Worm (Caenorhabditis elegans) whole organism, mixed stage, embryonic: ENCODE results near the gene T24C4.5.

Experiments
- M03D4.4 ChIP-seq: sonication (generic microtip); optimal IDR thresholded peaks from 2 replicates; lab custom pipeline; 2017; ENCODE audit warnings: mild to moderate bottlenecking, missing genetic modification characterization, missing compliant biosample characterization
- blmp-1 ChIP-seq: fragments of 150-350 bp; optimal IDR thresholded peaks from 2 replicates; lab custom pipeline; 2014; ENCODE audit warnings: missing biosample characterization, missing genetic modification characterization
- ceh-39 ChIP-seq: fragments of 150-350 bp; optimal IDR thresholded peaks from 2 replicates; lab custom pipeline; 2014; ENCODE audit warnings: missing biosample characterization, missing genetic modification characterization
- ceh-43 ChIP-seq: fragments of 200-800 bp; sonication (Bioruptor generic); optimal IDR thresholded peaks from 2 replicates; lab custom pipeline; 2018; ENCODE audit warnings: mild to moderate bottlenecking, missing genetic modification characterization, moderate library complexity, missing compliant biosample characterization
- ceh-83 ChIP-seq: fragments of 200-800 bp; sonication (Bioruptor generic); optimal IDR thresholded peaks from 2 replicates; lab custom pipeline; 2018; ENCODE audit warnings: mild to moderate bottlenecking, missing genetic modification characterization, missing compliant biosample characterization
- ces-1 ChIP-seq: fragments of 150-350 bp; optimal IDR thresholded peaks from 2 replicates; lab custom pipeline; 2014; ENCODE audit warnings: missing biosample characterization, missing genetic modification reagents, missing genetic modification characterization
- cnd-1 ChIP-seq: fragments of 200-800 bp; sonication (Bioruptor generic); optimal IDR thresholded peaks from 2 replicates; lab custom pipeline; 2018; ENCODE audit warnings: mild to moderate bottlenecking, missing genetic modification characterization, missing compliant biosample characterization
- elt-1 ChIP-seq: sonication (generic microtip); optimal IDR thresholded peaks from 2 replicates; lab custom pipeline; 2017; ENCODE audit warnings: missing genetic modification characterization, mild to moderate bottlenecking, missing compliant biosample characterization, antibody characterized with exemption, moderate library complexity, borderline replicate concordance; ENCODE audit not compliant: insufficient read depth
- elt-3 ChIP-seq: fragments of 150-350 bp; optimal IDR thresholded peaks from 2 replicates; lab custom pipeline; 2014; ENCODE audit warnings: missing biosample characterization, missing genetic modification characterization
- flh-1 ChIP-seq: fragments of 200-800 bp; sonication (Bioruptor generic); optimal IDR thresholded peaks from 2 replicates; lab custom pipeline; 2018; ENCODE audit warnings: mild to moderate bottlenecking, missing genetic modification characterization, moderate library complexity, missing compliant biosample characterization
- ham-2 ChIP-seq: fragments of 200-800 bp; sonication (Bioruptor generic); optimal IDR thresholded peaks from 2 replicates; lab custom pipeline; 2018; ENCODE audit warnings: mild to moderate bottlenecking, missing genetic modification characterization, missing compliant biosample characterization
- lin-13 ChIP-seq: fragments of 150-350 bp; optimal IDR thresholded peaks from 2 replicates; lab custom pipeline; 2014; ENCODE audit warnings: missing biosample characterization, missing genetic modification characterization
- lin-32 ChIP-seq: fragments of 200-800 bp; sonication (Bioruptor generic); optimal IDR thresholded peaks from 2 replicates; lab custom pipeline; 2018; ENCODE audit warnings: mild to moderate bottlenecking, missing genetic modification characterization, missing compliant biosample characterization
- lsy-2 ChIP-seq: fragments of 150-350 bp; optimal IDR thresholded peaks from 2 replicates; lab custom pipeline; 2014; ENCODE audit warnings: missing biosample characterization, missing genetic modification characterization
- mab-5 ChIP-seq: fragments of 150-350 bp; optimal IDR thresholded peaks from 2 replicates; lab custom pipeline; 2014; ENCODE audit warnings: missing biosample characterization, missing genetic modification characterization
- mep-1 ChIP-seq: fragments of 150-350 bp; optimal IDR thresholded peaks from 2 replicates; lab custom pipeline; 2017; ENCODE audit warnings: missing biosample characterization, missing genetic modification reagents, missing genetic modification characterization, inconsistent platforms
- mls-2 ChIP-seq: sonication (generic microtip); optimal IDR thresholded peaks from 2 replicates; lab custom pipeline; 2016; ENCODE audit warnings: mild to moderate bottlenecking, missing genetic modification characterization, moderate library complexity, missing compliant biosample characterization
- nhr-12 ChIP-seq: fragments of 150-350 bp; optimal IDR thresholded peaks from 2 replicates; lab custom pipeline; 2014; ENCODE audit warnings: missing biosample characterization, missing genetic modification characterization
- nhr-2 ChIP-seq: fragments of 150-350 bp; optimal IDR thresholded peaks from 2 replicates; lab custom pipeline; 2014; ENCODE audit warnings: missing biosample characterization, missing genetic modification characterization
- nhr-237 ChIP-seq: fragments of 150-350 bp; optimal IDR thresholded peaks from 2 replicates; lab custom pipeline; 2014; ENCODE audit warnings: missing biosample characterization, missing genetic modification characterization
- nhr-28 ChIP-seq: fragments of 150-350 bp; optimal IDR thresholded peaks from 2 replicates; lab custom pipeline; 2014; ENCODE audit warnings: missing biosample characterization, missing genetic modification characterization
- nhr-76 ChIP-seq: sonication (generic microtip); optimal IDR thresholded peaks from 2 replicates; lab custom pipeline; 2017; ENCODE audit warnings: missing biosample characterization, missing genetic modification characterization
- sem-2 ChIP-seq: fragments of 200-800 bp; sonication (Bioruptor generic); optimal IDR thresholded peaks from 2 replicates; lab custom pipeline; 2018; ENCODE audit warnings: mild to moderate bottlenecking, missing genetic modification characterization, missing compliant biosample characterization
- snpc-4 ChIP-seq: fragments of 150-350 bp; optimal IDR thresholded peaks from 2 replicates; lab custom pipeline; 2014; ENCODE audit warnings: missing biosample characterization, missing genetic modification characterization
- sptf-1 ChIP-seq: sonication (generic microtip); optimal IDR thresholded peaks from 2 replicates; lab custom pipeline; 2017; ENCODE audit warnings: mild to moderate bottlenecking, missing genetic modification characterization, moderate library complexity, missing compliant biosample characterization
- tbx-8 ChIP-seq: fragments of 200-800 bp; sonication (Bioruptor generic); optimal IDR thresholded peaks from 2 replicates; lab custom pipeline; 2018; ENCODE audit warnings: mild to moderate bottlenecking, missing genetic modification characterization, moderate library complexity, missing compliant biosample characterization
- unc-120 ChIP-seq: sonication (generic microtip); optimal IDR thresholded peaks from 2 replicates; lab custom pipeline; 2017; ENCODE audit warnings: missing genetic modification characterization, missing compliant biosample characterization; ENCODE audit not compliant: poor library complexity, severe bottlenecking
- unc-39 ChIP-seq: fragments of 150-350 bp; optimal IDR thresholded peaks from 2 replicates; lab custom pipeline; 2014; ENCODE audit warnings: missing biosample characterization, missing genetic modification characterization
- unc-62 ChIP-seq: fragments of 150-350 bp; optimal IDR thresholded peaks from 2 replicates; lab custom pipeline; 2014; ENCODE audit warnings: missing biosample characterization, missing genetic modification reagents, missing genetic modification characterization
- zip-8 ChIP-seq: fragments of 150-350 bp; optimal IDR thresholded peaks from 2 replicates; lab custom pipeline; 2014; ENCODE audit warnings: missing biosample characterization, missing genetic modification characterization
- ztf-11 ChIP-seq: fragments of 150-350 bp; optimal IDR thresholded peaks from 2 replicates; lab custom pipeline; 2014; ENCODE audit warnings: missing biosample characterization, missing genetic modification characterization

The T24C4.5 gene

ce11 chrIII:856260-856659 lies 23.3 kb downstream of the T24C4.5 start, which contains the start of gene K02F3.12:
Gene K02F3.12, plus strand, starts transcription at chrIII:856560.
- TF ChIP-seq nhr-28 (tag; lab: Kevin White, UChicago) (no peak), lin-13 (tag; lab: Kevin White, UChicago) (no peak), sem-2 (GFP tag; lab: Kevin White, UChicago) (no peak), elt-3 (tag; lab: Kevin White, UChicago) (no peak), ham-2 (GFP tag; lab: Kevin White, UChicago) (no peak), nhr-12 (tag; lab: Kevin White, UChicago) (no peak), mls-2 (no peak), sptf-1 (no peak), mep-1 (tag; lab: Kevin White, UChicago) (no peak), elt-1 (tag; lab: Kevin White, UChicago) (no peak), nhr-2 (tag; lab: Kevin White, UChicago) (no peak), snpc-4 (tag; lab: Kevin White, UChicago) (no peak), ces-1 (no peak), ztf-11 (tag; lab: Kevin White, UChicago) (no peak)

- peak; percentile 10 for TF ChIP-seq ceh-39
- no peak for TF ChIP-seq unc-62 (GFP tag; lab: Kevin White, UChicago)
- TF ChIP-seq flh-1 (GFP tag; lab: Kevin White, UChicago), result no peak
- TF ChIP-seq nhr-76, result no peak
- no peak for TF ChIP-seq nhr-237 (tag; lab: Kevin White, UChicago)
- no peak for TF ChIP-seq nhr-28 (tag; lab: Kevin White, UChicago)
- TF ChIP-seq ceh-43 (GFP tag; lab: Kevin White, UChicago), result no peak
Observed at ce11 chrIII:853859-854359, 25.6 kb downstream of the T24C4.5 start, which contains the start of the genes rnp-5 and tag-51. Gene rnp-5, minus strand, starts transcription at chrIII:853909. Gene tag-51, plus strand, starts transcription at chrIII:854221.

ce11 chrIII:853414-853813 lies 26.1 kb downstream of the T24C4.5 start:
- TF ChIP-seq nhr-2 (tag; lab: Kevin White, UChicago) (no peak), mab-5 (tag; lab: Kevin White, UChicago) (no peak), ces-1 (no peak), lsy-2 (no peak), elt-3 (tag; lab: Kevin White, UChicago) (no peak), sem-2 (GFP tag; lab: Kevin White, UChicago) (no peak), ham-2 (GFP tag; lab: Kevin White, UChicago) (no peak), blmp-1 (no peak), snpc-4 (tag; lab: Kevin White, UChicago) (no peak), flh-1 (GFP tag; lab: Kevin White, UChicago) (no peak), lin-13 (tag; lab: Kevin White, UChicago) (no peak), cnd-1 (tag; lab: Kevin White, UChicago) (no peak), unc-120 (no peak), ceh-83 (GFP tag; lab: Kevin White, UChicago) (no peak), zip-8 (tag; lab: Kevin White, UChicago) (no peak), unc-39 (tag; lab: Kevin White, UChicago) (no peak), tbx-8 (GFP tag; lab: Kevin White, UChicago) (no peak), mep-1 (tag; lab: Kevin White, UChicago) (no peak), elt-1 (tag; lab: Kevin White, UChicago) (no peak)
- TF ChIP-seq, all 35 proteins: peak for 0

- TF ChIP-seq elt-3 (tag; lab: Kevin White, UChicago) (no peak), nhr-2 (tag; lab: Kevin White, UChicago) (no peak), M03D4.4 (tag; lab: Kevin White, UChicago) (no peak), mep-1 (tag; lab: Kevin White, UChicago) (no peak), cnd-1 (tag; lab: Kevin White, UChicago) (no peak), lin-32 (GFP tag; lab: Kevin White, UChicago) (no peak), mab-5 (tag; lab: Kevin White, UChicago) (no peak), lin-13 (tag; lab: Kevin White, UChicago) (no peak), sem-2 (GFP tag; lab: Kevin White, UChicago) (no peak), ceh-39 (no peak)
- TF ChIP-seq, all 35 proteins: peak for 0
Observed at ce11 chrIII:852296-852695, 27.2 kb downstream of the T24C4.5 start, which contains the start of gene moma-1. Gene moma-1, minus strand, starts transcription at chrIII:852396.
